Worm (Caenorhabditis elegans) whole organism, young adult: ENCODE measurements around the gene C28H8.7.

Experiments used
- C06A6.2 ChIP-seq: fragments of 200-800 bp; sonication (Bioruptor generic); conservative IDR thresholded peaks from 2 replicates; pipeline ENCODE4 v1.3.6; 2022; ENCODE audit warnings: missing genetic modification characterization, missing compliant biosample characterization
- F33H1.4 ChIP-seq: fragments of 200-800 bp; sonication (Bioruptor generic); IDR thresholded peaks from 2 replicates; pipeline ENCODE4 v1.3.6; 2022; ENCODE audit warnings: missing genetic modification reagents, missing genetic modification characterization, missing compliant biosample characterization
- F37B4.10 ChIP-seq: fragments of 200-800 bp; sonication (Bioruptor generic); IDR thresholded peaks from 2 replicates; pipeline ENCODE4 v1.3.6; 2022; ENCODE audit warnings: missing genetic modification characterization, missing compliant biosample characterization
- F55B11.4 ChIP-seq: sonication (generic microtip); optimal IDR thresholded peaks from 2 replicates; lab custom pipeline; 2016; ENCODE audit warnings: missing compliant biosample characterization, missing genetic modification characterization, borderline replicate concordance; ENCODE audit not compliant: insufficient read depth
- Y79H2A.3 ChIP-seq: fragments of 200-800 bp; sonication (Bioruptor generic); conservative IDR thresholded peaks from 2 replicates; pipeline ENCODE4 v1.3.6; 2022; ENCODE audit warnings: missing genetic modification reagents, missing genetic modification characterization, missing compliant biosample characterization
- akir-1 ChIP-seq: fragments of 200-800 bp; sonication (Bioruptor generic); optimal IDR thresholded peaks from 2 replicates; lab custom pipeline; 2018; ENCODE audit warnings: mild to moderate bottlenecking, missing genetic modification characterization, moderate library complexity, missing compliant biosample characterization
- ama-1 ChIP-seq, 3 experiments: fragments of 150-350 bp in 1 of 3; sonication (generic microtip) in 2 of 3; optimal IDR thresholded peaks; 2 replicates each; lab custom pipeline; 2014 to 2018; ENCODE audit warnings: missing biosample characterization in 2 of 3, missing genetic modification characterization in 2 of 3, missing genetic modification reagents in 2 of 3
- cebp-1 ChIP-seq, 2 experiments: fragments of 200-800 bp in 1 of 2; sonication (Bioruptor generic) in 1 of 2; sonication (generic microtip) in 1 of 2; IDR thresholded peaks in 1 of 2; optimal IDR thresholded peaks in 1 of 2; 2 replicates each; pipeline versions ENCODE4 v1.3.6 to Lab custom; 2017 to 2022; ENCODE audit warnings: missing compliant biosample characterization in 2 of 2, missing genetic modification characterization in 2 of 2, mild to moderate bottlenecking in 1 of 2, missing genetic modification reagents in 1 of 2, moderate library complexity in 1 of 2
- cebp-2 ChIP-seq: fragments of 200-800 bp; sonication (Bioruptor generic); IDR thresholded peaks from 2 replicates; pipeline ENCODE4 v1.3.6; 2022; ENCODE audit warnings: missing genetic modification characterization, missing compliant biosample characterization
- ceh-40 ChIP-seq: fragments of 200-800 bp; sonication (Bioruptor generic); IDR thresholded peaks from 2 replicates; pipeline ENCODE4 v1.3.6; 2022; ENCODE audit warnings: missing genetic modification characterization, missing compliant biosample characterization
- ceh-91 ChIP-seq: fragments of 200-800 bp; sonication (Bioruptor generic); IDR thresholded peaks from 2 replicates; pipeline ENCODE4 v1.3.6; 2022; ENCODE audit warnings: missing genetic modification reagents, missing genetic modification characterization, missing compliant biosample characterization
- dox-1 ChIP-seq: fragments of 200-800 bp; sonication (Bioruptor generic); IDR thresholded peaks from 2 replicates; pipeline ENCODE4 v1.3.6; 2022; ENCODE audit warnings: missing genetic modification reagents, missing genetic modification characterization, missing compliant biosample characterization
- dpff-1 ChIP-seq: sonication (generic microtip); optimal IDR thresholded peaks from 2 replicates; lab custom pipeline; 2017; ENCODE audit warnings: mild to moderate bottlenecking, missing genetic modification characterization, missing compliant biosample characterization
- him-1 ChIP-seq: sonication (generic microtip); optimal IDR thresholded peaks from 2 replicates; lab custom pipeline; 2016; ENCODE audit warnings: missing genotype, missing genetic modification reagents, missing genetic modification characterization, missing compliant biosample characterization
- lin-26 ChIP-seq: fragments of 200-800 bp; sonication (Bioruptor generic); IDR thresholded peaks from 2 replicates; pipeline ENCODE4 v1.3.6; 2022; ENCODE audit warnings: missing genetic modification reagents, missing genetic modification characterization, missing compliant biosample characterization
- lin-40 ChIP-seq: sonication (generic microtip); optimal IDR thresholded peaks from 2 replicates; lab custom pipeline; 2016; ENCODE audit warnings: missing genetic modification characterization, mild to moderate bottlenecking, missing compliant biosample characterization, missing genotype, missing genetic modification reagents
- lin-54 ChIP-seq: fragments of 200-800 bp; sonication (Bioruptor generic); optimal IDR thresholded peaks from 2 replicates; lab custom pipeline; 2018; ENCODE audit warnings: mild to moderate bottlenecking, missing genetic modification characterization, missing compliant biosample characterization
- lsl-1 ChIP-seq: fragments of 200-800 bp; sonication (Bioruptor generic); optimal IDR thresholded peaks from 2 replicates; lab custom pipeline; 2018; ENCODE audit warnings: mild to moderate bottlenecking, missing genetic modification characterization, moderate library complexity, missing compliant biosample characterization
- madf-6 ChIP-seq: fragments of 200-800 bp; sonication (Bioruptor generic); IDR thresholded peaks from 2 replicates; pipeline ENCODE4 v1.3.6; 2022; ENCODE audit warnings: missing genetic modification reagents, missing genetic modification characterization, missing compliant biosample characterization
- madf-8 ChIP-seq: fragments of 200-800 bp; sonication (Bioruptor generic); conservative IDR thresholded peaks from 2 replicates; pipeline ENCODE4 v1.3.6; 2022; ENCODE audit warnings: missing genetic modification reagents, missing genetic modification characterization, missing compliant biosample characterization
- mes-4 ChIP-seq: sonication (generic microtip); optimal IDR thresholded peaks from 2 replicates; lab custom pipeline; 2016; ENCODE audit warnings: missing genotype, missing genetic modification characterization, missing compliant biosample characterization
- nfyb-1 ChIP-seq: fragments of 200-800 bp; sonication (Bioruptor generic); IDR thresholded peaks from 2 replicates; pipeline ENCODE4 v1.3.6; 2022; ENCODE audit warnings: missing genetic modification reagents, missing genetic modification characterization, missing compliant biosample characterization
- nhr-120 ChIP-seq: fragments of 200-800 bp; sonication (Bioruptor generic); IDR thresholded peaks from 2 replicates; pipeline ENCODE4 v1.3.6; 2022; ENCODE audit warnings: missing genetic modification characterization, missing compliant biosample characterization
- nhr-80 ChIP-seq: sonication (generic microtip); optimal IDR thresholded peaks from 2 replicates; lab custom pipeline; 2016; ENCODE audit warnings: missing genetic modification characterization, missing compliant biosample characterization
- nhr-90 ChIP-seq: sonication (generic microtip); optimal IDR thresholded peaks from 2 replicates; lab custom pipeline; 2016; ENCODE audit warnings: missing genotype, mild to moderate bottlenecking, missing genetic modification characterization, missing compliant biosample characterization
- rec-8 ChIP-seq, 2 experiments: sonication (generic microtip); optimal IDR thresholded peaks; 2 replicates each; lab custom pipeline; 2016; ENCODE audit warnings: mild to moderate bottlenecking in 2 of 2, missing genetic modification characterization in 2 of 2, missing genetic modification reagents in 2 of 2, missing genotype in 2 of 2, missing biosample characterization in 1 of 2, missing compliant biosample characterization in 1 of 2, moderate library complexity in 1 of 2
- repo-1 ChIP-seq: sonication (generic microtip); optimal IDR thresholded peaks from 2 replicates; lab custom pipeline; 2017; ENCODE audit warnings: mild to moderate bottlenecking, missing genetic modification characterization, missing compliant biosample characterization
- somi-1 ChIP-seq: fragments of 200-800 bp; sonication (Bioruptor generic); optimal IDR thresholded peaks from 2 replicates; lab custom pipeline; 2018; ENCODE audit warnings: mild to moderate bottlenecking, missing genetic modification characterization, missing compliant biosample characterization
- tbp1 ChIP-seq: fragments of 200-800 bp; sonication (Bioruptor generic); optimal IDR thresholded peaks from 2 replicates; lab custom pipeline; 2018; ENCODE audit warnings: mild to moderate bottlenecking, missing genetic modification characterization, missing compliant biosample characterization
- xnd-1 ChIP-seq: sonication (generic microtip); optimal IDR thresholded peaks from 2 replicates; lab custom pipeline; 2016; ENCODE audit warnings: missing genotype, missing genetic modification reagents, missing genetic modification characterization, missing compliant biosample characterization
- zim-3 ChIP-seq: sonication (generic microtip); optimal IDR thresholded peaks from 2 replicates; lab custom pipeline; 2017; ENCODE audit warnings: mild to moderate bottlenecking, missing genetic modification characterization, moderate library complexity, missing compliant biosample characterization
- ztf-18 ChIP-seq: sonication (generic microtip); optimal IDR thresholded peaks from 2 replicates; lab custom pipeline; 2016; ENCODE audit warnings: missing genotype, mild to moderate bottlenecking, missing genetic modification characterization, missing compliant biosample characterization
- ztf-28 ChIP-seq: fragments of 200-800 bp; sonication (Bioruptor generic); IDR thresholded peaks from 2 replicates; pipeline ENCODE4 v1.3.6; 2022; ENCODE audit warnings: missing genetic modification reagents, missing genetic modification characterization, missing compliant biosample characterization

Gene C28H8.7

ce11 chrIII:5868401-5868800 is 18.4 kb downstream of the C28H8.7 start, which contains the start of gene eng-1:
TSS of gene eng-1 (minus strand) at chrIII:5868501.
- TF ChIP-seq somi-1 (GFP tag; lab: Kevin White, UChicago) = no peak
- TF ChIP-seq ceh-40 (GFP tag; lab: Robert Waterston, UW) = no peak
- TF ChIP-seq F55B11.4 (tag; lab: Kevin White, UChicago) = no peak

- TF ChIP-seq rec-8 (tag; optimal IDR thresholded peaks at IDR 0.05; lab: Kevin White, UChicago) (no peak), cebp-1 (GFP tag; IDR thresholded peaks at IDR 0.05; lab: Robert Waterston, UW) (no peak), cebp-1 (tag; optimal IDR thresholded peaks at IDR 0.05; lab: Kevin White, UChicago) (peak; percentile 7)
Measured at ce11 chrIII:5864270-5864669, 22.5 kb downstream of the C28H8.7 start, which contains the start of gene rabn-5. TSS of gene rabn-5 (plus strand) at chrIII:5864553.

- TF ChIP-seq lin-54 = no peak
- TF ChIP-seq tbp1 = peak; percentile 12
- TF ChIP-seq mes-4 (tag; lab: Kevin White, UChicago) = no peak
- no peak for TF ChIP-seq lin-40 (tag; lab: Kevin White, UChicago)
- TF ChIP-seq cebp-2 (GFP tag; lab: Robert Waterston, UW) = no peak
- no peak for TF ChIP-seq akir-1 (GFP tag; lab: Kevin White, UChicago)
- TF ChIP-seq ceh-91 (GFP tag; lab: Robert Waterston, UW) = peak; percentile 57; the same call in 1 of the 2 replicates
- no peak for TF ChIP-seq zim-3 (tag; lab: Kevin White, UChicago)
- peak; percentile 82 for TF ChIP-seq madf-6 (GFP tag; lab: Robert Waterston, UW)
- peak; percentile 69 for TF ChIP-seq nhr-80 (tag; lab: Kevin White, UChicago)
- TF ChIP-seq repo-1 (tag; lab: Kevin White, UChicago) = no peak
- TF ChIP-seq Y79H2A.3 (GFP tag; lab: Robert Waterston, UW) = no peak
- TF ChIP-seq F37B4.10 (GFP tag; lab: Robert Waterston, UW) = no peak
- peak; percentile 92 for TF ChIP-seq lsl-1 (GFP tag; lab: Kevin White, UChicago)
- TF ChIP-seq madf-8 (GFP tag; lab: Robert Waterston, UW) = peak; percentile 53
- no peak for TF ChIP-seq lin-26 (GFP tag; lab: Robert Waterston, UW)
- TF ChIP-seq dox-1 = 0 out of 2 replicates have a peak, but pooled peaks have one; percentile 22
- TF ChIP-seq F33H1.4 (GFP tag; lab: Robert Waterston, UW) = peak; percentile 87
- TF ChIP-seq C06A6.2 = no peak
- no peak for TF ChIP-seq ztf-28 (GFP tag; lab: Robert Waterston, UW)
- TF ChIP-seq him-1 = peak; percentile 41
- TF ChIP-seq nhr-90 = no peak
- TF ChIP-seq dpff-1 = no peak
- TF ChIP-seq xnd-1 (tag; lab: Kevin White, UChicago) = peak; percentile 68
- TF ChIP-seq ztf-18 (tag; lab: Kevin White, UChicago) = no peak
- no peak for TF ChIP-seq nfyb-1 (GFP tag; lab: Robert Waterston, UW)
- TF ChIP-seq nhr-120 = no peak
Measured at ce11 chrIII:5863774-5864173, 23.0 kb downstream of the C28H8.7 start, which contains the start of gene dnpp-1. TSS of gene dnpp-1 (minus strand) at chrIII:5863803.

- TF ChIP-seq ama-1 (optimal IDR thresholded peaks at IDR 0.05; lab: Kevin White, UChicago) = peak; percentile 47
- no peak for TF ChIP-seq ama-1 (GFP tag; optimal IDR thresholded peaks at IDR 0.05; lab: Kevin White, UChicago)
- no peak for TF ChIP-seq somi-1 (GFP tag; lab: Kevin White, UChicago)
Measured at ce11 chrIII:5859008-5859407, 27.8 kb downstream of the C28H8.7 start, which contains the start of gene dpf-4. TSS of gene dpf-4 (plus strand) at chrIII:5859308.
